Fruit fly (Drosophila melanogaster): ENCODE results near the gene CG14406.

- TF ChIP-seq CG34406 (GFP tag; optimal IDR thresholded peaks at IDR 0.05), result no peak
- TF ChIP-seq svp (GFP tag), result no peak
- TF ChIP-seq topi (GFP tag; optimal IDR thresholded peaks at IDR 0.05), result no peak
- no peak for TF ChIP-seq CG11294 (GFP tag; IDR thresholded peaks at IDR 0.05)
- TF ChIP-seq Sox102F (GFP tag; optimal IDR thresholded peaks at IDR 0.05), result no peak
- no peak for TF ChIP-seq CG6808 (GFP tag; optimal IDR thresholded peaks at IDR 0.05)
- no peak for TF ChIP-seq CG6792 (GFP tag; optimal IDR thresholded peaks at IDR 0.05)
- TF ChIP-seq lz (GFP tag; optimal IDR thresholded peaks at IDR 0.05), result no peak
- no peak for TF ChIP-seq CG6854 (GFP tag; optimal IDR thresholded peaks at IDR 0.05)
- TF ChIP-seq CG16779 (tag; optimal IDR thresholded peaks at IDR 0.05), result no peak
- TF ChIP-seq fkh (GFP tag; optimal IDR thresholded peaks at IDR 0.05), result no peak
Measured at dm6 chrX:14896310-14896709, 14.3 kb downstream of the CG14406 start.
